Worm (Caenorhabditis elegans) whole organism, L4/young adult: Measurements from ENCODE around the gene aakg-2.

Experiments used
- W03F9.2 ChIP-seq: fragments of 150-350 bp; optimal IDR thresholded peaks from 2 replicates; lab custom pipeline; 2014; ENCODE audit warnings: missing biosample characterization, missing genetic modification characterization
- him-1 ChIP-seq: sonication (generic microtip); optimal IDR thresholded peaks from 2 replicates; lab custom pipeline; 2016; ENCODE audit warnings: missing genotype, missing genetic modification reagents, missing genetic modification characterization, missing compliant biosample characterization

DNA sequence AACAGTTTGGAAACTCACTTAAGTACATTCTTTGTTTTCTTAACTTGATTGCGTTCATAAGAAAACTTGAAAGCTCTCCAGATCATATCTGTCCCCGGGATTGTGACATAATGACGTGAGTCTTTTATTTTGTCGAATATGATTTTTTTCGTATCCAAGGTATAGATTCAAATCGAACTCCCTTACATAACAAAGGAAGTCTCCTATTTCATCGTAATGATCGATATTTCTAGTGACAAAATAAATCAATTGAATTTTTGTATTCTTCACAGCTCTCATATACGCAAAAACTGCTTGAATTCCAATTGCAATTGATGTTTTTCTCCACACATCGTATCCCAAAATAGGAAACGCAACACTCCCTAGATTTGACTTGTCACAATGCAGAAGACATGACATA lies 33.8 kb upstream of the aakg-2 start:
- TF ChIP-seq W03F9.2 (no peak), him-1 (no peak)
